Worm (Caenorhabditis elegans) whole organism, L4 larva: ENCODE data around the gene twk-13.

ENCODE experiments used
- F10B5.3 ChIP-seq: sonication (generic microtip); optimal IDR thresholded peaks from 2 replicates; lab custom pipeline; 2016; ENCODE audit warnings: mild to moderate bottlenecking, missing genetic modification characterization, missing compliant biosample characterization
- F26F4.8 ChIP-seq: fragments of 200-800 bp; sonication (Bioruptor generic); conservative IDR thresholded peaks from 2 replicates; pipeline ENCODE4 v1.3.6; 2022; ENCODE audit warnings: missing genetic modification characterization, missing compliant biosample characterization
- F37D6.2 ChIP-seq: sonication (generic microtip); optimal IDR thresholded peaks from 2 replicates; lab custom pipeline; 2016; ENCODE audit warnings: mild to moderate bottlenecking, missing genetic modification characterization, missing compliant biosample characterization
- F44E2.7 ChIP-seq: fragments of 200-800 bp; sonication (Bioruptor generic); IDR thresholded peaks from 2 replicates; pipeline ENCODE4 v2.1.2; 2022; ENCODE audit warnings: missing genetic modification characterization, missing compliant biosample characterization
- ZK337.2 ChIP-seq: fragments of 200-800 bp; sonication (Bioruptor generic); IDR thresholded peaks from 2 replicates; pipeline ENCODE4 v1.3.6; 2022; ENCODE audit warnings: missing genetic modification reagents, missing genetic modification characterization, missing compliant biosample characterization
- aha-1 ChIP-seq: fragments of 150-350 bp; peaks from one replicate; lab custom pipeline; 2014; ENCODE audit warnings: missing biosample characterization, missing genetic modification characterization
- aly-2 ChIP-seq: sonication (generic microtip); optimal IDR thresholded peaks from 2 replicates; lab custom pipeline; 2018; ENCODE audit warnings: missing biosample characterization, missing genetic modification characterization
- ceh-20 ChIP-seq: fragments of 200-800 bp; sonication (Bioruptor generic); IDR thresholded peaks from 2 replicates; pipeline ENCODE4 v1.3.6; 2022; ENCODE audit warnings: missing genetic modification reagents, missing genetic modification characterization, missing compliant biosample characterization
- ceh-44 ChIP-seq: fragments of 200-800 bp; sonication (Bioruptor generic); IDR thresholded peaks from 2 replicates; pipeline ENCODE4 v1.3.6; 2022; ENCODE audit warnings: missing genetic modification reagents, missing genetic modification characterization, missing compliant biosample characterization
- ces-1 ChIP-seq: fragments of 150-350 bp; sonication (generic microtip); optimal IDR thresholded peaks from 4 replicates; lab custom pipeline; 2014; ENCODE audit warnings: missing biosample characterization, missing genetic modification reagents, missing genetic modification characterization
- daf-16 ChIP-seq, 3 experiments: sonication (generic microtip); optimal IDR thresholded peaks; 2 replicates each; lab custom pipeline; 2016 to 2017; ENCODE audit warnings: missing genetic modification characterization in 3 of 3, missing genetic modification reagents in 3 of 3, mild to moderate bottlenecking in 2 of 3, missing compliant biosample characterization in 2 of 3, missing biosample characterization in 1 of 3, moderate library complexity in 1 of 3
- daf-19 ChIP-seq: fragments of 200-800 bp; sonication (Bioruptor generic); conservative IDR thresholded peaks from 2 replicates; pipeline ENCODE4 v1.3.6; 2022; ENCODE audit warnings: missing genetic modification characterization, missing compliant biosample characterization
- daf-8 ChIP-seq: fragments of 200-800 bp; sonication (Bioruptor generic); IDR thresholded peaks from 2 replicates; pipeline ENCODE4 v1.3.6; 2022; ENCODE audit warnings: missing genetic modification characterization, missing compliant biosample characterization
- dmd-6 ChIP-seq: fragments of 200-800 bp; sonication (Bioruptor generic); IDR thresholded peaks from 2 replicates; pipeline ENCODE4 v1.3.6; 2022; ENCODE audit warnings: missing genetic modification reagents, missing genetic modification characterization, missing compliant biosample characterization
- dmd-8 ChIP-seq: fragments of 200-800 bp; sonication (Bioruptor generic); IDR thresholded peaks from 2 replicates; pipeline ENCODE4 v1.3.6; 2022; ENCODE audit warnings: missing genetic modification characterization, missing compliant biosample characterization
- egl-43 ChIP-seq: fragments of 200-800 bp; sonication (Bioruptor generic); IDR thresholded peaks from 2 replicates; pipeline ENCODE4 v1.3.6; 2022; ENCODE audit warnings: missing genetic modification reagents, missing genetic modification characterization, missing compliant biosample characterization
- fkh-10 ChIP-seq: fragments of 150-350 bp; optimal IDR thresholded peaks from 2 replicates; lab custom pipeline; 2014; ENCODE audit warnings: missing biosample characterization, missing genetic modification reagents, missing genetic modification characterization
- gei-8 ChIP-seq: fragments of 200-800 bp; sonication (Bioruptor generic); optimal IDR thresholded peaks from 2 replicates; lab custom pipeline; 2018; ENCODE audit warnings: mild to moderate bottlenecking, missing genetic modification characterization, missing compliant biosample characterization
- hlh-11 ChIP-seq: fragments of 200-800 bp; sonication (Bioruptor generic); optimal IDR thresholded peaks from 2 replicates; lab custom pipeline; 2018; ENCODE audit warnings: mild to moderate bottlenecking, missing genetic modification characterization, missing compliant biosample characterization
- hmg-1.1 ChIP-seq: fragments of 200-800 bp; sonication (Bioruptor generic); IDR thresholded peaks from 2 replicates; pipeline ENCODE4 v1.3.6; 2022; ENCODE audit warnings: missing genetic modification reagents, missing genetic modification characterization, missing compliant biosample characterization
- lim-7 ChIP-seq: fragments of 200-800 bp; sonication (Bioruptor generic); IDR thresholded peaks from 2 replicates; pipeline ENCODE4 v1.3.6; 2022; ENCODE audit warnings: missing genetic modification characterization, missing compliant biosample characterization
- lin-13 ChIP-seq: fragments of 150-350 bp; optimal IDR thresholded peaks from 2 replicates; lab custom pipeline; 2014; ENCODE audit warnings: missing biosample characterization, missing genetic modification reagents, missing genetic modification characterization
- lin-15B ChIP-seq: fragments of 150-350 bp; sonication (generic microtip); optimal IDR thresholded peaks from 3 replicates; lab custom pipeline; 2014; ENCODE audit warnings: missing biosample characterization, missing genetic modification characterization
- lin-38 ChIP-seq: fragments of 200-800 bp; sonication (Bioruptor generic); IDR thresholded peaks from 2 replicates; pipeline ENCODE4 v1.3.6; 2022; ENCODE audit warnings: missing genetic modification reagents, missing genetic modification characterization, missing compliant biosample characterization
- lir-3 ChIP-seq: sonication (generic microtip); optimal IDR thresholded peaks from 2 replicates; lab custom pipeline; 2016; ENCODE audit warnings: mild to moderate bottlenecking, missing genetic modification characterization, missing compliant biosample characterization
- lsy-2 ChIP-seq, 2 experiments: fragments of 150-350 bp in 1 of 2; sonication (generic microtip) in 1 of 2; optimal IDR thresholded peaks; 2 replicates each; lab custom pipeline; 2014 to 2017; ENCODE audit warnings: missing biosample characterization in 2 of 2, missing genetic modification characterization in 2 of 2
- madf-9 ChIP-seq: fragments of 200-800 bp; sonication (Bioruptor generic); conservative IDR thresholded peaks from 2 replicates; pipeline ENCODE4 v1.3.6; 2022; ENCODE audit warnings: missing genetic modification reagents, missing genetic modification characterization, missing compliant biosample characterization
- mdl-1 ChIP-seq, 2 experiments: fragments of 150-350 bp in 1 of 2; sonication (generic microtip) in 1 of 2; optimal IDR thresholded peaks; 2 replicates each; lab custom pipeline; 2014 to 2017; ENCODE audit warnings: missing biosample characterization in 2 of 2, missing genetic modification characterization in 2 of 2
- mep-1 ChIP-seq: fragments of 150-350 bp; sonication (generic microtip); optimal IDR thresholded peaks from 3 replicates; lab custom pipeline; 2014; ENCODE audit warnings: missing biosample characterization, missing genetic modification characterization
- mxl-2 ChIP-seq: fragments of 200-800 bp; sonication (Bioruptor generic); conservative IDR thresholded peaks from 2 replicates; pipeline ENCODE4 v1.3.6; 2022; ENCODE audit warnings: missing genetic modification reagents, missing genetic modification characterization, missing compliant biosample characterization
- mxl-3 ChIP-seq: fragments of 200-800 bp; sonication (Bioruptor generic); optimal IDR thresholded peaks from 2 replicates; lab custom pipeline; 2018; ENCODE audit warnings: mild to moderate bottlenecking, missing genetic modification characterization, missing compliant biosample characterization
- nhr-10 ChIP-seq: fragments of 150-350 bp; optimal IDR thresholded peaks from 2 replicates; lab custom pipeline; 2014; ENCODE audit warnings: missing biosample characterization, missing genetic modification characterization
- nhr-11 ChIP-seq: fragments of 150-350 bp; optimal IDR thresholded peaks from 2 replicates; lab custom pipeline; 2014; ENCODE audit warnings: missing biosample characterization, missing genetic modification characterization
- nhr-25 ChIP-seq: sonication (generic microtip); optimal IDR thresholded peaks from 2 replicates; lab custom pipeline; 2017; ENCODE audit warnings: missing genetic modification characterization, mild to moderate bottlenecking, missing compliant biosample characterization, antibody characterized with exemption, moderate library complexity, borderline replicate concordance; ENCODE audit not compliant: insufficient read depth
- nhr-28 ChIP-seq: fragments of 150-350 bp; optimal IDR thresholded peaks from 2 replicates; lab custom pipeline; 2014; ENCODE audit warnings: missing biosample characterization, missing genetic modification characterization
- nhr-42 ChIP-seq: fragments of 200-800 bp; sonication (Bioruptor generic); IDR thresholded peaks from 2 replicates; pipeline ENCODE4 v1.3.6; 2022; ENCODE audit warnings: missing genetic modification characterization, missing compliant biosample characterization
- nhr-48 ChIP-seq: sonication (generic microtip); optimal IDR thresholded peaks from 2 replicates; lab custom pipeline; 2016; ENCODE audit warnings: mild to moderate bottlenecking, missing genetic modification characterization, missing compliant biosample characterization
- nhr-77 ChIP-seq: fragments of 150-350 bp; optimal IDR thresholded peaks from 2 replicates; lab custom pipeline; 2014; ENCODE audit warnings: missing biosample characterization, missing genetic modification characterization
- pha-4 ChIP-seq, 2 experiments: fragments of 150-350 bp in 1 of 2; fragments of 200-800 bp in 1 of 2; sonication (Bioruptor generic) in 1 of 2; IDR thresholded peaks in 1 of 2; optimal IDR thresholded peaks in 1 of 2; 2 replicates each; pipeline versions ENCODE4 v1.3.6 to Lab custom; 2014 to 2022; ENCODE audit warnings: missing genetic modification characterization in 2 of 2, missing genetic modification reagents in 2 of 2, missing biosample characterization in 1 of 2, missing compliant biosample characterization in 1 of 2
- php-3 ChIP-seq: fragments of 200-800 bp; sonication (Bioruptor generic); IDR thresholded peaks from 2 replicates; pipeline ENCODE4 v1.3.6; 2022; ENCODE audit warnings: missing genetic modification reagents, missing genetic modification characterization, missing compliant biosample characterization
- rbr-2 ChIP-seq: sonication (generic microtip); optimal IDR thresholded peaks from 2 replicates; lab custom pipeline; 2016; ENCODE audit warnings: missing genotype, missing genetic modification characterization, missing compliant biosample characterization
- saeg-2 ChIP-seq: fragments of 200-800 bp; sonication (Bioruptor generic); IDR thresholded peaks from 2 replicates; pipeline ENCODE4 v1.3.6; 2022; ENCODE audit warnings: missing genetic modification reagents, missing genetic modification characterization, missing compliant biosample characterization
- snpc-4 ChIP-seq: fragments of 150-350 bp; optimal IDR thresholded peaks from 2 replicates; lab custom pipeline; 2014; ENCODE audit warnings: missing biosample characterization, missing genetic modification characterization
- spr-1 ChIP-seq: sonication (generic microtip); optimal IDR thresholded peaks from 2 replicates; lab custom pipeline; 2016; ENCODE audit warnings: mild to moderate bottlenecking, missing genetic modification characterization, missing compliant biosample characterization
- spr-3 ChIP-seq: fragments of 200-800 bp; sonication (Bioruptor generic); optimal IDR thresholded peaks from 2 replicates; lab custom pipeline; 2018; ENCODE audit warnings: mild to moderate bottlenecking, missing genetic modification characterization, missing compliant biosample characterization
- vab-7 ChIP-seq: fragments of 200-800 bp; sonication (Bioruptor generic); IDR thresholded peaks from 2 replicates; pipeline ENCODE4 v1.3.6; 2022; ENCODE audit warnings: missing genetic modification reagents, missing genetic modification characterization, missing compliant biosample characterization
- zfp-3 ChIP-seq: fragments of 200-800 bp; sonication (Bioruptor generic); conservative IDR thresholded peaks from 2 replicates; pipeline ENCODE4 v1.3.6; 2022; ENCODE audit warnings: missing genetic modification reagents, missing genetic modification characterization, missing compliant biosample characterization
- zip-11 ChIP-seq: fragments of 200-800 bp; sonication (Bioruptor generic); IDR thresholded peaks from 2 replicates; pipeline ENCODE4 v1.3.6; 2022; ENCODE audit warnings: missing genetic modification characterization, missing compliant biosample characterization
- zip-2 ChIP-seq: fragments of 150-350 bp; optimal IDR thresholded peaks from 2 replicates; lab custom pipeline; 2014; ENCODE audit warnings: missing biosample characterization, missing genetic modification characterization
- ztf-7 ChIP-seq: fragments of 150-350 bp; optimal IDR thresholded peaks from 2 replicates; lab custom pipeline; 2014; ENCODE audit warnings: missing biosample characterization, missing genetic modification characterization

twk-13 gene

DNA sequence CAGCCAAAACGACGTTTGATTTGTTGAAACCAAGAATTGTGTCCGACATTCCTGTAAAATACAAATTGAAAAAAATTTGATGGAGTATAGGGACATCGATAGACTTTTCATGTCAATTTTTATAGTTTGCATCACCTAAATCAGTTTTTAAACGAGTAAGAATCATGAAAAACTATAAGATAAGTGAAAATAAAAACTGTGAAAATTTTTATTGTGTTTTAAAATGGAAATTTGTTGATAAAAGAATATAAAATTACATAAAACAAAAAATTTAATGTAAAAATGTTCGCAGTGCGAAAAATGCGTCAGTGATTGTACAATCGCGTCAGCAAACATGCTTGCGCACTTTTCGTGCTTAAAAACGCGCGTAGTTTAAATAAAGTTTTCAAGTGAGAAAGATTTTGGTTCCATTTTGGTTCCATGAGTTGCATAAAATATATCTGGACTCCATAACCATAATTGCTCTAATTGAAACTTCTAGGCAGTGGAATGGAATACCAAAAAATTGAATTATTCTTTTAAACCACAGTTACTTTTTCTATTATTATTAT, 5.7 kb upstream of the twk-13 start, which contains the start of gene tomm-20 (continued):
- TF ChIP-seq spr-3 (GFP tag; lab: Kevin White, UChicago) (peak; percentile 56), madf-9 (GFP tag; lab: Robert Waterston, UW) (no peak), F37D6.2 (peak; percentile 79), F10B5.3 (tag; lab: Kevin White, UChicago) (peak; percentile 72), dmd-8 (no peak), aha-1 (peak; percentile 86), nhr-28 (tag; lab: Kevin White, UChicago) (peak; percentile 69), hlh-11 (tag; lab: Kevin White, UChicago) (peak; percentile 88), lin-38 (GFP tag; lab: Robert Waterston, UW) (peak; percentile 91), saeg-2 (GFP tag; lab: Robert Waterston, UW) (0 out of 2 replicates have a peak, but pooled peaks have one; percentile 60), nhr-42 (GFP tag; lab: Robert Waterston, UW) (peak; percentile 79; the same call in 1 of the 2 replicates), fkh-10 (peak; percentile 89), lin-15B (tag; lab: Kevin White, UChicago) (peak; percentile 50), zip-2 (tag; lab: Kevin White, UChicago) (peak; percentile 37), ces-1 (GFP tag; lab: Kevin White, UChicago) (no peak), zfp-3 (GFP tag; lab: Robert Waterston, UW) (no peak; the same call in 1 of the 2 replicates), F26F4.8 (no peak), php-3 (GFP tag; lab: Robert Waterston, UW) (peak; percentile 74; the same call in 1 of the 2 replicates), pha-4 (GFP tag; IDR thresholded peaks at IDR 0.05; lab: Robert Waterston, UW) (peak; percentile 77; the same call in 1 of the 2 replicates), pha-4 (tag; optimal IDR thresholded peaks at IDR 0.05; lab: Kevin White, UChicago) (no peak), zip-11 (no peak), gei-8 (no peak), mep-1 (peak; percentile 95), lir-3 (tag; lab: Kevin White, UChicago) (peak; percentile 16), mxl-3 (GFP tag; lab: Kevin White, UChicago) (no peak), mdl-1 (tag; optimal IDR thresholded peaks at IDR 0.05; lab: Kevin White, UChicago) (peak in 1 of 2 experiments; percentile 64), hmg-1.1 (GFP tag; lab: Robert Waterston, UW) (peak; percentile 85), ZK337.2 (GFP tag; lab: Robert Waterston, UW) (no peak), daf-19 (GFP tag; lab: Robert Waterston, UW) (peak; percentile 66), lsy-2 (tag; optimal IDR thresholded peaks at IDR 0.05; lab: Kevin White, UChicago) (peak; percentile 71 to 96), mxl-2 (GFP tag; lab: Robert Waterston, UW) (no peak), ztf-7 (peak; percentile 91), dmd-6 (GFP tag; lab: Robert Waterston, UW) (no peak; the same call in none of the 2 replicates), rbr-2 (peak; percentile 94), daf-16 (GFP tag; optimal IDR thresholded peaks at IDR 0.05; lab: Kevin White, UChicago) (peak; percentile 46 to 79), daf-16 (tag; optimal IDR thresholded peaks at IDR 0.05; lab: Kevin White, UChicago) (no peak), F44E2.7 (GFP tag; lab: Robert Waterston, UW) (no peak), egl-43 (GFP tag; lab: Robert Waterston, UW) (no peak), daf-8 (GFP tag; lab: Robert Waterston, UW) (no peak), vab-7 (GFP tag; lab: Robert Waterston, UW) (0 out of 2 replicates have a peak, but pooled peaks have one; percentile 24), snpc-4 (tag; lab: Kevin White, UChicago) (peak; percentile 29), nhr-25 (tag; lab: Kevin White, UChicago) (peak; percentile 82), lim-7 (no peak), spr-1 (tag; lab: Kevin White, UChicago) (peak; percentile 83), nhr-10 (tag; lab: Kevin White, UChicago) (no peak), ceh-20 (GFP tag; lab: Robert Waterston, UW) (peak; percentile 86), ceh-44 (GFP tag; lab: Robert Waterston, UW) (no peak), aly-2 (tag; lab: Kevin White, UChicago) (no peak), nhr-48 (tag; lab: Kevin White, UChicago) (peak; percentile 80), lin-13 (peak; percentile 71), nhr-11 (tag; lab: Kevin White, UChicago) (peak; percentile 81), nhr-77 (tag; lab: Kevin White, UChicago) (peak; percentile 91)
